Worm (Caenorhabditis elegans) whole organism, young adult: ENCODE data around the gene C34B4.5.
A peak's percentile ranks its signal among the peaks of the same experiment; 100 is the strongest.

Source experiments
- B0261.1 ChIP-seq: sonication (generic microtip); optimal IDR thresholded peaks from 2 replicates; lab custom pipeline; 2016; ENCODE audit warnings: mild to moderate bottlenecking, missing genetic modification characterization, moderate library complexity, missing compliant biosample characterization
- D2030.7 ChIP-seq: fragments of 200-800 bp; sonication (Bioruptor generic); IDR thresholded peaks from 2 replicates; pipeline ENCODE4 v1.3.6; 2022; ENCODE audit warnings: missing genetic modification reagents, missing genetic modification characterization, missing compliant biosample characterization
- F10E7.11 ChIP-seq: sonication (generic microtip); optimal IDR thresholded peaks from 2 replicates; lab custom pipeline; 2017; ENCODE audit warnings: mild to moderate bottlenecking, missing genetic modification characterization, moderate library complexity, missing compliant biosample characterization
- F22D6.2 ChIP-seq: sonication (generic microtip); optimal IDR thresholded peaks from 2 replicates; lab custom pipeline; 2016; ENCODE audit warnings: mild to moderate bottlenecking, missing genetic modification characterization, missing compliant biosample characterization
- Y53G8AR.9 ChIP-seq: fragments of 200-800 bp; sonication (Bioruptor generic); conservative IDR thresholded peaks from 2 replicates; pipeline ENCODE4 v1.3.6; 2022; ENCODE audit warnings: missing genetic modification reagents, missing genetic modification characterization, missing compliant biosample characterization
- ZK185.1 ChIP-seq: sonication (generic microtip); optimal IDR thresholded peaks from 2 replicates; lab custom pipeline; 2016; ENCODE audit warnings: mild to moderate bottlenecking, missing genetic modification characterization, missing compliant biosample characterization; ENCODE audit not compliant: poor library complexity, severe bottlenecking
- atf-7 ChIP-seq: sonication (generic microtip); optimal IDR thresholded peaks from 2 replicates; lab custom pipeline; 2017; ENCODE audit warnings: mild to moderate bottlenecking, missing genetic modification characterization, missing compliant biosample characterization
- attf-6 ChIP-seq: fragments of 200-800 bp; sonication (Bioruptor generic); IDR thresholded peaks from 2 replicates; pipeline ENCODE4 v1.3.6; 2022; ENCODE audit warnings: missing genetic modification reagents, missing genetic modification characterization, missing compliant biosample characterization
- cebp-1 ChIP-seq, 2 experiments: fragments of 200-800 bp in 1 of 2; sonication (Bioruptor generic) in 1 of 2; sonication (generic microtip) in 1 of 2; IDR thresholded peaks in 1 of 2; optimal IDR thresholded peaks in 1 of 2; 2 replicates each; pipeline versions ENCODE4 v1.3.6 to Lab custom; 2017 to 2022; ENCODE audit warnings: missing compliant biosample characterization in 2 of 2, missing genetic modification characterization in 2 of 2, mild to moderate bottlenecking in 1 of 2, missing genetic modification reagents in 1 of 2, moderate library complexity in 1 of 2
- ceh-58 ChIP-seq: fragments of 200-800 bp; sonication (Bioruptor generic); IDR thresholded peaks from 2 replicates; pipeline ENCODE4 v1.3.6; 2022; ENCODE audit warnings: missing genetic modification characterization, missing compliant biosample characterization
- chd-7 ChIP-seq: sonication (generic microtip); optimal IDR thresholded peaks from 2 replicates; lab custom pipeline; 2016; ENCODE audit warnings: mild to moderate bottlenecking, missing genetic modification characterization, moderate library complexity, missing compliant biosample characterization
- dox-1 ChIP-seq: fragments of 200-800 bp; sonication (Bioruptor generic); IDR thresholded peaks from 2 replicates; pipeline ENCODE4 v1.3.6; 2022; ENCODE audit warnings: missing genetic modification reagents, missing genetic modification characterization, missing compliant biosample characterization
- dpff-1 ChIP-seq: sonication (generic microtip); optimal IDR thresholded peaks from 2 replicates; lab custom pipeline; 2017; ENCODE audit warnings: mild to moderate bottlenecking, missing genetic modification characterization, missing compliant biosample characterization
- egl-18 ChIP-seq: fragments of 200-800 bp; sonication (Bioruptor generic); IDR thresholded peaks from 2 replicates; pipeline ENCODE4 v1.3.6; 2022; ENCODE audit warnings: missing genetic modification reagents, missing genetic modification characterization, missing compliant biosample characterization
- ets-4 ChIP-seq: fragments of 200-800 bp; sonication (Bioruptor generic); optimal IDR thresholded peaks from 2 replicates; lab custom pipeline; 2018; ENCODE audit warnings: mild to moderate bottlenecking, missing genetic modification characterization, missing compliant biosample characterization
- hmg-1.2 ChIP-seq: fragments of 200-800 bp; sonication (Bioruptor generic); IDR thresholded peaks from 2 replicates; pipeline ENCODE4 v1.3.6; 2022; ENCODE audit warnings: missing genetic modification reagents, missing genetic modification characterization, missing compliant biosample characterization
- lsl-1 ChIP-seq: fragments of 200-800 bp; sonication (Bioruptor generic); optimal IDR thresholded peaks from 2 replicates; lab custom pipeline; 2018; ENCODE audit warnings: mild to moderate bottlenecking, missing genetic modification characterization, moderate library complexity, missing compliant biosample characterization
- madf-3 ChIP-seq: fragments of 200-800 bp; sonication (Bioruptor generic); IDR thresholded peaks from 2 replicates; pipeline ENCODE4 v1.3.6; 2022; ENCODE audit warnings: missing genetic modification reagents, missing genetic modification characterization, missing compliant biosample characterization
- madf-6 ChIP-seq: fragments of 200-800 bp; sonication (Bioruptor generic); IDR thresholded peaks from 2 replicates; pipeline ENCODE4 v1.3.6; 2022; ENCODE audit warnings: missing genetic modification reagents, missing genetic modification characterization, missing compliant biosample characterization
- mcd-1 ChIP-seq: fragments of 200-800 bp; sonication (Bioruptor generic); IDR thresholded peaks from 2 replicates; pipeline ENCODE4 v1.3.6; 2022; ENCODE audit warnings: missing genetic modification reagents, missing genetic modification characterization, missing compliant biosample characterization
- nfya-1 ChIP-seq: sonication (generic microtip); optimal IDR thresholded peaks from 2 replicates; lab custom pipeline; 2017; ENCODE audit warnings: antibody characterized with exemption, missing compliant biosample characterization, missing genetic modification characterization, borderline replicate concordance; ENCODE audit not compliant: insufficient read depth
- nhr-80 ChIP-seq: sonication (generic microtip); optimal IDR thresholded peaks from 2 replicates; lab custom pipeline; 2016; ENCODE audit warnings: missing genetic modification characterization, missing compliant biosample characterization
- pbrm-1 ChIP-seq: fragments of 200-800 bp; sonication (Bioruptor generic); IDR thresholded peaks from 2 replicates; pipeline ENCODE4 v1.3.6; 2022; ENCODE audit warnings: missing genetic modification reagents, missing genetic modification characterization, missing compliant biosample characterization
- sdz-38 ChIP-seq: sonication (generic microtip); optimal IDR thresholded peaks from 2 replicates; lab custom pipeline; 2016; ENCODE audit warnings: missing genotype, missing genetic modification characterization, missing compliant biosample characterization
- snpc-1.1 ChIP-seq: sonication (generic microtip); optimal IDR thresholded peaks from 2 replicates; lab custom pipeline; 2017; ENCODE audit warnings: missing genetic modification characterization, mild to moderate bottlenecking, missing compliant biosample characterization, antibody characterized with exemption, moderate library complexity, missing genotype, missing genetic modification reagents; ENCODE audit not compliant: insufficient read depth
- snpc-1.3 ChIP-seq: sonication (generic microtip); optimal IDR thresholded peaks from 2 replicates; lab custom pipeline; 2017; ENCODE audit warnings: missing genetic modification characterization, mild to moderate bottlenecking, missing compliant biosample characterization, antibody characterized with exemption, moderate library complexity, missing genotype, missing genetic modification reagents; ENCODE audit not compliant: insufficient read depth
- snpc-3.4 ChIP-seq: sonication (generic microtip); optimal IDR thresholded peaks from 2 replicates; lab custom pipeline; 2017; ENCODE audit warnings: missing genetic modification characterization, mild to moderate bottlenecking, missing compliant biosample characterization, antibody characterized with exemption, moderate library complexity, missing genotype, missing genetic modification reagents
- tbp1 ChIP-seq: fragments of 200-800 bp; sonication (Bioruptor generic); optimal IDR thresholded peaks from 2 replicates; lab custom pipeline; 2018; ENCODE audit warnings: mild to moderate bottlenecking, missing genetic modification characterization, missing compliant biosample characterization
- tlf-1 ChIP-seq: fragments of 200-800 bp; sonication (Bioruptor generic); optimal IDR thresholded peaks from 2 replicates; lab custom pipeline; 2018; ENCODE audit warnings: mild to moderate bottlenecking, missing genetic modification characterization, missing compliant biosample characterization
- ztf-22 ChIP-seq: fragments of 200-800 bp; sonication (Bioruptor generic); optimal IDR thresholded peaks from 2 replicates; lab custom pipeline; 2018; ENCODE audit warnings: mild to moderate bottlenecking, missing genetic modification characterization, moderate library complexity, missing compliant biosample characterization
- ztf-26 ChIP-seq: sonication (generic microtip); optimal IDR thresholded peaks from 2 replicates; lab custom pipeline; 2017; ENCODE audit warnings: missing genetic modification characterization, missing compliant biosample characterization

Gene C34B4.5

ce11 chrV:13047574-13048030, 48.2 kb upstream of the C34B4.5 start, which contains the start of gene W07G4.5 (continued):
- TF ChIP-seq ceh-58 (GFP tag; lab: Robert Waterston, UW) (no peak), F22D6.2 (tag; lab: Kevin White, UChicago) (no peak)
- TF ChIP-seq, all 124 proteins: peak for 5

DNA sequence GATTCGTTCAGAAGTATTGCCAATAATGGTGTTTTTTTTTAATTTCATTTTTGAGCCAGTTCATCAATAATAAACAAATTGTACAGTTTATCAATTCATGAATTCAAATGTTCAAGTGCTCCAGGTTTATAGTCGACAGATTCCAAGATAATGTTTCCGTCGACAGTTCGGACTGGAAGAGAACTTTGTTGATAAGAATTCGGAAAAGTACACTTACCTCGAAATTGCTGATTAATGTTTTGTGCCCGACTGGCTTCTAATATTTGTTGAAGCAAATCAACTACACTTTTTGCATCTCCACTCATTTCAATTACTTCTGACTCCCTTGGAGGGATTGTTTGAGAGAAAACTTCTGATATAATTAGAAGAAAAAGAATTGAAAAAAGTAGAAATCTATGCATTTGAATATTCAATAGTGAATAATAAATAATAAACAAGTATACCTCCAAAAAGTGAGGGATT, 46.6 kb upstream of the C34B4.5 start, which contains the start of gene W07G4.8:
TSS of gene W07G4.8 (minus strand) at position 412 of the 462 bp plus-strand sequence.
- no peak for TF ChIP-seq tbp1 (GFP tag; lab: Kevin White, UChicago)
- TF ChIP-seq madf-3: no peak
- peak; percentile 83 for TF ChIP-seq nhr-80 (tag; lab: Kevin White, UChicago)
- peak; percentile 26 for TF ChIP-seq ZK185.1
- no peak for TF ChIP-seq dox-1
- TF ChIP-seq tlf-1 (GFP tag; lab: Kevin White, UChicago): no peak
- no peak for TF ChIP-seq ztf-22
- TF ChIP-seq B0261.1 (tag; lab: Kevin White, UChicago): no peak
- TF ChIP-seq attf-6: no peak

ce11 chrV:13053635-13054034, 42.1 kb upstream of the C34B4.5 start, which contains the start of gene srr-1:
Gene srr-1, minus strand, starts transcription at chrV:13053735.
- no peak for TF ChIP-seq D2030.7
- TF ChIP-seq Y53G8AR.9 (GFP tag; lab: Robert Waterston, UW): no peak
- no peak for TF ChIP-seq ets-4
- no peak for TF ChIP-seq madf-3
- no peak for TF ChIP-seq ceh-58 (GFP tag; lab: Robert Waterston, UW)
- TF ChIP-seq pbrm-1 (GFP tag; lab: Robert Waterston, UW): no peak
- no peak for TF ChIP-seq mcd-1
- TF ChIP-seq dpff-1 (tag; lab: Kevin White, UChicago): no peak
- TF ChIP-seq snpc-1.1 (tag; lab: Kevin White, UChicago): no peak
- no peak for TF ChIP-seq snpc-1.3 (tag; lab: Kevin White, UChicago)
- no peak for TF ChIP-seq madf-6 (GFP tag; lab: Robert Waterston, UW)
- no peak for TF ChIP-seq ztf-26
- no peak for TF ChIP-seq cebp-1 (GFP tag; IDR thresholded peaks at IDR 0.05; lab: Robert Waterston, UW)
- TF ChIP-seq cebp-1 (tag; optimal IDR thresholded peaks at IDR 0.05; lab: Kevin White, UChicago): no peak
- no peak for TF ChIP-seq B0261.1 (tag; lab: Kevin White, UChicago)
- TF ChIP-seq F10E7.11 (tag; lab: Kevin White, UChicago): no peak
- TF ChIP-seq dox-1: no peak

ce11 chrV:13061836-13062235, 33.9 kb upstream of the C34B4.5 start, which contains the start of gene F42E8.1:
Gene F42E8.1, plus strand, starts transcription at chrV:13062136.
- no peak for TF ChIP-seq sdz-38

DNA sequence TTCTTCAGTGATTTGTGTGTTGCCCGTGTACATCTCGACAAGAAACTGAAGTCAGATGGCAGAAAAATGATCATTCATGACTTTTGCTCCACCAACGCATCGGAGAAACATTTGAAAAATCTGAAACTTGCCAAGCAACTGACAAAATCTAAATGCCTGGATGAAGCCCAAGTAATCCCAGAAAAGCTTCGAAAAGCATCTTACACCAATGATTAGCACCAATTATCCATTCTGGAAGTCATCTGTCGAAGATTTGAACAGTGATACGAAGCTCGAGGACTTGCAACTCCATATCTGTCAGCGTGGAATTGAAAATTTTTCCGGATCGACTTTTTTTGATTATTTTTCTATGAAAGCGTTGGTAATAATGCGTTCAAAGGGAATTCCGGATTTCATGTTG, 32.4 kb upstream of the C34B4.5 start:
- no peak for TF ChIP-seq cebp-1 (GFP tag; IDR thresholded peaks at IDR 0.05; lab: Robert Waterston, UW)
- TF ChIP-seq cebp-1 (tag; optimal IDR thresholded peaks at IDR 0.05; lab: Kevin White, UChicago): no peak
- TF ChIP-seq atf-7 (tag; lab: Kevin White, UChicago): no peak
- TF ChIP-seq lsl-1 (GFP tag; lab: Kevin White, UChicago): no peak
- no peak for TF ChIP-seq snpc-3.4 (tag; lab: Kevin White, UChicago)
- no peak for TF ChIP-seq egl-18 (GFP tag; lab: Robert Waterston, UW)
- no peak for TF ChIP-seq attf-6
- no peak for TF ChIP-seq chd-7 (tag; lab: Kevin White, UChicago)
- no peak for TF ChIP-seq hmg-1.2 (GFP tag; lab: Robert Waterston, UW)
- no peak for TF ChIP-seq nfya-1 (tag; lab: Kevin White, UChicago)
